Fruit fly (Drosophila melanogaster) whole organism, prepupa: ENCODE data around the gene cni.

Experiments
- CG10631 ChIP-seq: fragments of 200-800 bp; sonication (Bioruptor generic); optimal IDR thresholded peaks from 2 replicates; lab custom pipeline; 2016; ENCODE audit warnings: missing biosample characterization, missing genetic modification characterization
- CG10669 ChIP-seq: fragments of 200-800 bp; sonication (Bioruptor generic); optimal IDR thresholded peaks from 3 replicates; lab custom pipeline; 2018; ENCODE audit warnings: missing biosample characterization, mild to moderate bottlenecking, missing genetic modification characterization, moderate library complexity
- CG11762 ChIP-seq: fragments of 200-800 bp; sonication (Bioruptor generic); optimal IDR thresholded peaks from 3 replicates; lab custom pipeline; 2016; ENCODE audit warnings: missing biosample characterization, missing genetic modification characterization; ENCODE audit not compliant: insufficient read depth
- CG11902 ChIP-seq: fragments of 200-800 bp; sonication (Bioruptor generic); optimal IDR thresholded peaks from 3 replicates; lab custom pipeline; 2016; ENCODE audit warnings: missing biosample characterization, missing genetic modification characterization
- CG15336 ChIP-seq: fragments of 200-800 bp; sonication (Bioruptor generic); IDR thresholded peaks from 2 replicates; pipeline ENCODE4 v1.3.6; 2022; ENCODE audit warnings: missing biosample characterization, missing genetic modification characterization
- CG1621 ChIP-seq: fragments of 200-800 bp; sonication (Bioruptor generic); optimal IDR thresholded peaks from 3 replicates; lab custom pipeline; 2018; ENCODE audit warnings: missing biosample characterization, mild to moderate bottlenecking, missing genetic modification characterization
- CG3032 ChIP-seq: fragments of 200-800 bp; optimal IDR thresholded peaks from 2 replicates; lab custom pipeline; 2019; ENCODE audit warnings: missing biosample characterization, mild to moderate bottlenecking, missing genetic modification characterization, moderate library complexity
- CG31627 ChIP-seq: fragments of 200-800 bp; sonication (Bioruptor generic); optimal IDR thresholded peaks from 3 replicates; lab custom pipeline; 2016; ENCODE audit warnings: missing biosample characterization, missing genetic modification characterization
- CG32006 ChIP-seq: fragments of 200-800 bp; sonication (Bioruptor generic); optimal IDR thresholded peaks from 3 replicates; lab custom pipeline; 2017; ENCODE audit warnings: missing biosample characterization, mild to moderate bottlenecking, missing genetic modification characterization
- CG34406 ChIP-seq: fragments of 200-800 bp; sonication (Bioruptor generic); optimal IDR thresholded peaks from 3 replicates; lab custom pipeline; 2016; ENCODE audit warnings: missing biosample characterization, missing genetic modification characterization
- CG3919 ChIP-seq: fragments of 200-800 bp; sonication (Bioruptor generic); optimal IDR thresholded peaks from 3 replicates; lab custom pipeline; 2016; ENCODE audit warnings: missing biosample characterization, missing genetic modification characterization
- CG4318 ChIP-seq: fragments of 200-800 bp; sonication (Bioruptor generic); optimal IDR thresholded peaks from 3 replicates; lab custom pipeline; 2017; ENCODE audit warnings: missing biosample characterization, mild to moderate bottlenecking, missing genetic modification characterization
- CG6163 ChIP-seq: fragments of 200-800 bp; sonication (Bioruptor generic); IDR thresholded peaks from 3 replicates; pipeline ENCODE4 v1.3.6; 2022; ENCODE audit warnings: missing biosample characterization, missing genetic modification characterization
- CG6276 ChIP-seq: fragments of 200-800 bp; sonication (Bioruptor generic); optimal IDR thresholded peaks from 2 replicates; lab custom pipeline; 2017; ENCODE audit warnings: missing biosample characterization, mild to moderate bottlenecking, missing genetic modification characterization
- CG6792 ChIP-seq: fragments of 200-800 bp; sonication (Bioruptor generic); optimal IDR thresholded peaks from 3 replicates; lab custom pipeline; 2016; ENCODE audit warnings: missing biosample characterization, missing genetic modification characterization
- CG6808 ChIP-seq: fragments of 200-800 bp; sonication (Bioruptor generic); optimal IDR thresholded peaks from 3 replicates; lab custom pipeline; 2017; ENCODE audit warnings: missing biosample characterization, missing genetic modification characterization, mild to moderate bottlenecking, moderate library complexity, missing genetic modification reagents
- CG6854 ChIP-seq: fragments of 200-800 bp; sonication (Bioruptor generic); optimal IDR thresholded peaks from 2 replicates; lab custom pipeline; 2017; ENCODE audit warnings: missing biosample characterization, mild to moderate bottlenecking, missing genetic modification characterization
- CG7368 ChIP-seq: fragments of 200-800 bp; sonication (Bioruptor generic); optimal IDR thresholded peaks from 3 replicates; lab custom pipeline; 2016; ENCODE audit warnings: missing biosample characterization, missing genetic modification characterization
- CG8119 ChIP-seq: fragments of 200-800 bp; sonication (Bioruptor generic); IDR thresholded peaks from 3 replicates; pipeline ENCODE4 v1.3.6; 2022; ENCODE audit warnings: missing biosample characterization, missing genetic modification characterization
- CG8319 ChIP-seq: fragments of 200-800 bp; sonication (Bioruptor generic); optimal IDR thresholded peaks from 3 replicates; lab custom pipeline; 2016; ENCODE audit warnings: missing biosample characterization, missing genetic modification characterization
- CG8632 ChIP-seq: fragments of 200-800 bp; sonication (Bioruptor generic); optimal IDR thresholded peaks from 3 replicates; lab custom pipeline; 2016; ENCODE audit warnings: missing biosample characterization, missing genetic modification characterization
- Eip75B ChIP-seq: fragments of 200-800 bp; sonication (Bioruptor generic); optimal IDR thresholded peaks from 3 replicates; lab custom pipeline; 2016; ENCODE audit warnings: missing biosample characterization, missing genetic modification characterization
- Eip78C ChIP-seq: fragments of 200-800 bp; sonication (Bioruptor generic); peaks from one replicate; lab custom pipeline; 2016; ENCODE audit warnings: missing biosample characterization, missing genetic modification characterization
- Eip93F ChIP-seq: fragments of 200-800 bp; sonication (Bioruptor generic); optimal IDR thresholded peaks from 2 replicates; lab custom pipeline; 2016; ENCODE audit warnings: missing biosample characterization, mild to moderate bottlenecking, missing genetic modification characterization
- Ets21C ChIP-seq: fragments of 200-800 bp; sonication (Bioruptor generic); optimal IDR thresholded peaks from 3 replicates; lab custom pipeline; 2016; ENCODE audit warnings: missing biosample characterization, missing genetic modification characterization
- Ets96B ChIP-seq: fragments of 200-800 bp; optimal IDR thresholded peaks from 2 replicates; lab custom pipeline; 2019; ENCODE audit warnings: missing biosample characterization, mild to moderate bottlenecking, missing genetic modification characterization, moderate library complexity
- Gug ChIP-seq: fragments of 200-800 bp; sonication (Bioruptor generic); IDR thresholded peaks from 2 replicates; pipeline ENCODE4 v1.3.6; 2022; ENCODE audit warnings: missing biosample characterization, missing genetic modification characterization
- Hr38 ChIP-seq: sonication (Bioruptor generic); optimal IDR thresholded peaks from 2 replicates; lab custom pipeline; 2016; ENCODE audit warnings: missing biosample characterization, missing genetic modification characterization
- Hr39 ChIP-seq: fragments of 200-800 bp; sonication (Bioruptor generic); optimal IDR thresholded peaks from 2 replicates; lab custom pipeline; 2016; ENCODE audit warnings: missing biosample characterization, missing genetic modification characterization
- Hr4 ChIP-seq: fragments of 200-800 bp; sonication (Bioruptor generic); optimal IDR thresholded peaks from 3 replicates; lab custom pipeline; 2016; ENCODE audit warnings: missing biosample characterization, missing genetic modification characterization
- Lpt ChIP-seq: fragments of 200-800 bp; sonication (Bioruptor generic); optimal IDR thresholded peaks from 3 replicates; lab custom pipeline; 2016; ENCODE audit warnings: missing biosample characterization, missing genetic modification characterization
- Met ChIP-seq: fragments of 200-800 bp; sonication (Bioruptor generic); optimal IDR thresholded peaks from 3 replicates; lab custom pipeline; 2016; ENCODE audit warnings: missing biosample characterization, missing genetic modification characterization
- OdsH ChIP-seq: fragments of 200-800 bp; sonication (Bioruptor generic); optimal IDR thresholded peaks from 3 replicates; lab custom pipeline; 2016; ENCODE audit warnings: missing biosample characterization, missing genetic modification characterization
- Smox ChIP-seq: fragments of 200-800 bp; sonication (Bioruptor generic); optimal IDR thresholded peaks from 3 replicates; lab custom pipeline; 2016; ENCODE audit warnings: missing biosample characterization, missing genetic modification characterization
- Sox102F ChIP-seq: fragments of 200-800 bp; sonication (Bioruptor generic); optimal IDR thresholded peaks from 2 replicates; lab custom pipeline; 2016; ENCODE audit warnings: missing biosample characterization, mild to moderate bottlenecking, missing genetic modification characterization
- Sox14 ChIP-seq: fragments of 200-800 bp; sonication (Bioruptor generic); optimal IDR thresholded peaks from 3 replicates; lab custom pipeline; 2016; ENCODE audit warnings: missing biosample characterization, missing genetic modification characterization
- Sox15 ChIP-seq: fragments of 200-800 bp; sonication (Bioruptor generic); optimal IDR thresholded peaks from 3 replicates; lab custom pipeline; 2016; ENCODE audit warnings: missing biosample characterization, missing genetic modification characterization
- achi ChIP-seq: fragments of 200-800 bp; sonication (Bioruptor generic); optimal IDR thresholded peaks from 3 replicates; lab custom pipeline; 2016; ENCODE audit warnings: missing biosample characterization, missing genetic modification characterization
- acj6 ChIP-seq: fragments of 200-800 bp; sonication (Bioruptor generic); optimal IDR thresholded peaks from 3 replicates; lab custom pipeline; 2016; ENCODE audit warnings: missing biosample characterization, missing genetic modification characterization
- cyc ChIP-seq: fragments of 200-800 bp; sonication (Bioruptor generic); optimal IDR thresholded peaks from 3 replicates; lab custom pipeline; 2016; ENCODE audit warnings: missing biosample characterization, missing genetic modification characterization
- dac ChIP-seq: fragments of 200-800 bp; sonication (Bioruptor generic); optimal IDR thresholded peaks from 2 replicates; lab custom pipeline; 2017; ENCODE audit warnings: missing biosample characterization, mild to moderate bottlenecking, missing genetic modification characterization
- dsx ChIP-seq: fragments of 200-800 bp; optimal IDR thresholded peaks from 3 replicates; lab custom pipeline; 2019; ENCODE audit warnings: missing biosample characterization, mild to moderate bottlenecking, missing genetic modification characterization, moderate library complexity; ENCODE audit not compliant: poor library complexity, severe bottlenecking
- eg ChIP-seq: fragments of 200-800 bp; sonication (Bioruptor generic); IDR thresholded peaks from 3 replicates; pipeline ENCODE4 v1.3.6; 2022; ENCODE audit warnings: missing biosample characterization, missing genetic modification characterization
- esn ChIP-seq: fragments of 200-800 bp; sonication (Bioruptor generic); optimal IDR thresholded peaks from 2 replicates; lab custom pipeline; 2016; ENCODE audit warnings: missing biosample characterization, mild to moderate bottlenecking, missing genetic modification characterization, moderate library complexity
- fd59A ChIP-seq: fragments of 200-800 bp; sonication (Bioruptor generic); optimal IDR thresholded peaks from 2 replicates; lab custom pipeline; 2017; ENCODE audit warnings: missing biosample characterization, mild to moderate bottlenecking, missing genetic modification characterization, missing genetic modification reagents
- fd85E ChIP-seq: fragments of 200-800 bp; sonication (Bioruptor generic); optimal IDR thresholded peaks from 3 replicates; lab custom pipeline; 2016; ENCODE audit warnings: missing biosample characterization, missing genetic modification characterization
- fkh ChIP-seq: fragments of 200-800 bp; sonication (Bioruptor generic); optimal IDR thresholded peaks from 3 replicates; lab custom pipeline; 2017; ENCODE audit warnings: missing biosample characterization, mild to moderate bottlenecking, missing genetic modification characterization, moderate library complexity
- net ChIP-seq: fragments of 200-800 bp; sonication (Bioruptor generic); optimal IDR thresholded peaks from 3 replicates; lab custom pipeline; 2016; ENCODE audit warnings: missing biosample characterization, missing genetic modification characterization
- pdm3 ChIP-seq: fragments of 200-800 bp; sonication (Bioruptor generic); optimal IDR thresholded peaks from 3 replicates; lab custom pipeline; 2016; ENCODE audit warnings: missing biosample characterization, missing genetic modification characterization
- salr ChIP-seq, 2 experiments: fragments of 200-800 bp; sonication (Bioruptor generic); optimal IDR thresholded peaks; 3 replicates each; lab custom pipeline; 2016 to 2018; ENCODE audit warnings: missing biosample characterization in 2 of 2, missing genetic modification characterization in 2 of 2, mild to moderate bottlenecking in 1 of 2
- spab ChIP-seq: fragments of 200-800 bp; sonication (Bioruptor generic); optimal IDR thresholded peaks from 2 replicates; lab custom pipeline; 2017; ENCODE audit warnings: missing biosample characterization, mild to moderate bottlenecking, missing genetic modification characterization, missing genetic modification reagents
- ss ChIP-seq, 2 experiments: fragments of 200-800 bp; sonication (Bioruptor generic); optimal IDR thresholded peaks; 2 replicates in 1 of 2; 3 replicates in 1 of 2; lab custom pipeline; 2017 to 2018; ENCODE audit warnings: mild to moderate bottlenecking in 2 of 2, missing biosample characterization in 2 of 2, missing genetic modification characterization in 2 of 2, moderate library complexity in 1 of 2
- svp ChIP-seq: fragments of 200-800 bp; sonication (Bioruptor generic); peaks from one replicate; lab custom pipeline; 2016; ENCODE audit warnings: missing biosample characterization, missing genetic modification characterization
- vri ChIP-seq: fragments of 200-800 bp; sonication (Bioruptor generic); optimal IDR thresholded peaks from 3 replicates; lab custom pipeline; 2016; ENCODE audit warnings: missing biosample characterization, mild to moderate bottlenecking, missing genetic modification characterization

cni gene

DNA sequence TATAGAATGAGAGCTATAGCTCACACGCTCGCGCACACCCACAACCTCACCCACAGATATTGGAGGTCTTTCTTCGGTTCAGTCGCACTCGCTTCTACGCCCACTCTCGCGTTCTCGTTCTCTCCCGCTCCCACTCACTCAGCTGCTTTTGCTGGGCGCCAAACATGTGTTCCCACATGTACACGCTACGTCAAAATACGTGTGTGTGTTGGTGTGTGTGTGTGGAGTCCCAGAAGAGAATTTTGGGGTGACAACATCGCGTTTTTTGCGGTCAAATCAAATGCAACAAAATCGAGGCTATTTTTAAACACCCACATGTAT lies 39.1 kb downstream of the cni start:
- no peak for TF ChIP-seq salr (GFP tag; optimal IDR thresholded peaks at IDR 0.05; lab: Kevin White, UChicago)
- no peak for TF ChIP-seq OdsH
- no peak for TF ChIP-seq esn (GFP tag; lab: Kevin White, UChicago)
- TF ChIP-seq Met (GFP tag; lab: Kevin White, UChicago) = no peak
- TF ChIP-seq CG4318 (GFP tag; lab: Kevin White, UChicago) = no peak
- peak; percentile 51 for TF ChIP-seq Eip78C (GFP tag; lab: Kevin White, UChicago)
- TF ChIP-seq achi (GFP tag; lab: Kevin White, UChicago) = no peak
- TF ChIP-seq CG10669 = no peak
- TF ChIP-seq Sox14 (GFP tag; lab: Kevin White, UChicago) = peak; percentile 47
- no peak for TF ChIP-seq CG6276 (GFP tag; lab: Kevin White, UChicago)
- no peak for TF ChIP-seq CG3919 (GFP tag; lab: Kevin White, UChicago)
- no peak for TF ChIP-seq Ets96B
- no peak for TF ChIP-seq CG11902 (GFP tag; lab: Kevin White, UChicago)
- no peak for TF ChIP-seq eg (GFP tag; lab: Robert Waterston, UW)
- TF ChIP-seq acj6 (GFP tag; lab: Kevin White, UChicago) = no peak
- no peak for TF ChIP-seq fd59A (GFP tag; lab: Kevin White, UChicago)
- TF ChIP-seq fd85E (GFP tag; lab: Kevin White, UChicago) = no peak
- no peak for TF ChIP-seq CG7368 (GFP tag; lab: Kevin White, UChicago)
- no peak for TF ChIP-seq spab
- TF ChIP-seq ss (GFP tag; optimal IDR thresholded peaks at IDR 0.05; lab: Kevin White, UChicago) = peak; percentile 5 to 11
- peak; percentile 59 for TF ChIP-seq fkh (GFP tag; lab: Kevin White, UChicago)
- TF ChIP-seq CG34406 (GFP tag; lab: Kevin White, UChicago) = no peak
- no peak for TF ChIP-seq Hr39 (GFP tag; lab: Kevin White, UChicago)
- no peak for TF ChIP-seq Sox102F (GFP tag; lab: Kevin White, UChicago)
- TF ChIP-seq net (GFP tag; lab: Kevin White, UChicago) = peak; percentile 33
- no peak for TF ChIP-seq CG6163 (GFP tag; lab: Robert Waterston, UW)
- peak; percentile 31 for TF ChIP-seq dsx (GFP tag; lab: Kevin White, UChicago)
- TF ChIP-seq CG6792 (GFP tag; lab: Kevin White, UChicago) = no peak
- no peak for TF ChIP-seq Hr38 (GFP tag; lab: Kevin White, UChicago)
- TF ChIP-seq svp (GFP tag; lab: Kevin White, UChicago) = peak; percentile 93
- no peak for TF ChIP-seq CG8632 (GFP tag; lab: Kevin White, UChicago)
- peak; percentile 33 for TF ChIP-seq CG6854
- no peak for TF ChIP-seq dac (GFP tag; lab: Kevin White, UChicago)
- TF ChIP-seq Lpt (GFP tag; lab: Kevin White, UChicago) = peak; percentile 18
- TF ChIP-seq CG32006 (GFP tag; lab: Kevin White, UChicago) = no peak
- no peak for TF ChIP-seq cyc (GFP tag; lab: Kevin White, UChicago)
- TF ChIP-seq CG6808 = no peak
- TF ChIP-seq Hr4 (GFP tag; lab: Kevin White, UChicago) = no peak
- TF ChIP-seq CG1621 = no peak
- no peak for TF ChIP-seq Gug (GFP tag; lab: Robert Waterston, UW)
- TF ChIP-seq Smox (GFP tag; lab: Kevin White, UChicago) = no peak
- no peak for TF ChIP-seq Sox15 (GFP tag; lab: Kevin White, UChicago)
- peak; percentile 36 for TF ChIP-seq vri
- TF ChIP-seq CG8319 (GFP tag; lab: Kevin White, UChicago) = no peak
- no peak for TF ChIP-seq Ets21C
- no peak for TF ChIP-seq CG11762 (GFP tag; lab: Kevin White, UChicago)
- no peak for TF ChIP-seq CG31627 (GFP tag; lab: Kevin White, UChicago)
- TF ChIP-seq pdm3 = no peak
- no peak for TF ChIP-seq CG10631 (GFP tag; lab: Kevin White, UChicago)
- no peak for TF ChIP-seq Eip93F
- no peak for TF ChIP-seq CG3032 (tag; lab: Kevin White, UChicago)
- TF ChIP-seq CG8119 (GFP tag; lab: Robert Waterston, UW) = no peak
- no peak for TF ChIP-seq CG15336 (GFP tag; lab: Robert Waterston, UW)
- TF ChIP-seq Eip75B (GFP tag; lab: Kevin White, UChicago) = no peak
